Worm (Caenorhabditis elegans): Measurements from ENCODE around the gene W02B3.7.

W02B3.7 gene

ce11 chrIII:658357-658756, 33.5 kb downstream of the W02B3.7 start, which contains the start of gene C09F5.1:
Gene C09F5.1 (plus strand): TSS chrIII:658709.
- no peak for TF ChIP-seq ceh-36 (tag; optimal IDR thresholded peaks at IDR 0.05)
- no peak for TF ChIP-seq ama-1 (optimal IDR thresholded peaks at IDR 0.05)
- no peak for TF ChIP-seq tbx-37 (GFP tag; conservative IDR thresholded peaks at IDR 0.05)
- no peak for TF ChIP-seq sea-1 (GFP tag; conservative IDR thresholded peaks at IDR 0.05)
- TF ChIP-seq hmg-4 (GFP tag; optimal IDR thresholded peaks at IDR 0.05), result no peak
- no peak for TF ChIP-seq B0310.2 (tag; optimal IDR thresholded peaks at IDR 0.05)
- TF ChIP-seq hmbx-1 (tag; optimal IDR thresholded peaks at IDR 0.05), result no peak
- no peak for TF ChIP-seq aly-1 (tag; optimal IDR thresholded peaks at IDR 0.05)
- TF ChIP-seq scrt-1 (GFP tag; IDR thresholded peaks at IDR 0.05), result no peak
- no peak for TF ChIP-seq tra-4 (tag; optimal IDR thresholded peaks at IDR 0.05)
- no peak for TF ChIP-seq pes-1 (GFP tag; IDR thresholded peaks at IDR 0.05)
- TF ChIP-seq ceh-13 (GFP tag; optimal IDR thresholded peaks at IDR 0.05), result no peak

- no peak for TF ChIP-seq hmbx-1 (tag; optimal IDR thresholded peaks at IDR 0.05)
- no peak for TF ChIP-seq pes-1 (GFP tag; IDR thresholded peaks at IDR 0.05)
- peak; percentile 20 for TF ChIP-seq ceh-36 (tag; optimal IDR thresholded peaks at IDR 0.05)
- TF ChIP-seq aly-1 (tag; optimal IDR thresholded peaks at IDR 0.05), result no peak
These were observed 34.6 kb downstream of the W02B3.7 start for ce11 chrIII:657241-657640.

ce11 chrIII:656660-657059, 35.2 kb downstream of the W02B3.7 start:
- TF ChIP-seq ets-7 (tag; optimal IDR thresholded peaks at IDR 0.05) (no peak), pes-1 (GFP tag; IDR thresholded peaks at IDR 0.05) (no peak), hnd-1 (tag; optimal IDR thresholded peaks at IDR 0.05) (no peak), flt-1 (GFP tag; IDR thresholded peaks at IDR 0.05) (no peak), hmg-4 (GFP tag; optimal IDR thresholded peaks at IDR 0.05) (no peak)

ce11 chrIII:654365-654764, 37.5 kb downstream of the W02B3.7 start:
- TF ChIP-seq tra-4 (tag; optimal IDR thresholded peaks at IDR 0.05) (no peak), ceh-13 (GFP tag; optimal IDR thresholded peaks at IDR 0.05) (no peak), tbx-37 (GFP tag; conservative IDR thresholded peaks at IDR 0.05) (no peak), hnd-1 (tag; optimal IDR thresholded peaks at IDR 0.05) (no peak), ets-7 (tag; optimal IDR thresholded peaks at IDR 0.05) (no peak), scrt-1 (GFP tag; IDR thresholded peaks at IDR 0.05) (no peak), pes-1 (GFP tag; IDR thresholded peaks at IDR 0.05) (no peak), ceh-36 (tag; optimal IDR thresholded peaks at IDR 0.05) (no peak), B0310.2 (tag; optimal IDR thresholded peaks at IDR 0.05) (no peak), flt-1 (GFP tag; IDR thresholded peaks at IDR 0.05) (no peak), ama-1 (optimal IDR thresholded peaks at IDR 0.05) (no peak), F13C5.2 (tag; optimal IDR thresholded peaks at IDR 0.05) (no peak), aly-1 (tag; optimal IDR thresholded peaks at IDR 0.05) (no peak), hmbx-1 (tag; optimal IDR thresholded peaks at IDR 0.05) (no peak), tbx-11 (GFP tag; IDR thresholded peaks at IDR 0.05) (no peak), sea-1 (GFP tag; conservative IDR thresholded peaks at IDR 0.05) (no peak), hmg-4 (GFP tag; optimal IDR thresholded peaks at IDR 0.05) (no peak)

- TF ChIP-seq hmg-4 (GFP tag; optimal IDR thresholded peaks at IDR 0.05) (no peak), tbx-37 (GFP tag; conservative IDR thresholded peaks at IDR 0.05) (no peak), ets-7 (tag; optimal IDR thresholded peaks at IDR 0.05) (no peak), pes-1 (GFP tag; IDR thresholded peaks at IDR 0.05) (no peak), ama-1 (optimal IDR thresholded peaks at IDR 0.05) (no peak), ceh-36 (tag; optimal IDR thresholded peaks at IDR 0.05) (no peak), tra-4 (tag; optimal IDR thresholded peaks at IDR 0.05) (no peak), hmbx-1 (tag; optimal IDR thresholded peaks at IDR 0.05) (no peak), B0310.2 (tag; optimal IDR thresholded peaks at IDR 0.05) (no peak), ceh-13 (GFP tag; optimal IDR thresholded peaks at IDR 0.05) (no peak)
These were observed 40.2 kb downstream of the W02B3.7 start for ce11 chrIII:651587-651986.

- no peak for TF ChIP-seq ceh-36 (tag; optimal IDR thresholded peaks at IDR 0.05)
- TF ChIP-seq tbx-11 (GFP tag; IDR thresholded peaks at IDR 0.05), result no peak
- no peak for TF ChIP-seq scrt-1 (GFP tag; IDR thresholded peaks at IDR 0.05)
- TF ChIP-seq ama-1 (optimal IDR thresholded peaks at IDR 0.05), result no peak
- TF ChIP-seq tra-4 (tag; optimal IDR thresholded peaks at IDR 0.05), result no peak
- TF ChIP-seq B0310.2 (tag; optimal IDR thresholded peaks at IDR 0.05), result no peak
- TF ChIP-seq F13C5.2 (tag; optimal IDR thresholded peaks at IDR 0.05), result no peak
- TF ChIP-seq hmbx-1 (tag; optimal IDR thresholded peaks at IDR 0.05), result no peak
- TF ChIP-seq aly-1 (tag; optimal IDR thresholded peaks at IDR 0.05), result no peak
- TF ChIP-seq hnd-1 (tag; optimal IDR thresholded peaks at IDR 0.05), result no peak
- TF ChIP-seq sea-1 (GFP tag; conservative IDR thresholded peaks at IDR 0.05), result no peak
- no peak for TF ChIP-seq tbx-37 (GFP tag; conservative IDR thresholded peaks at IDR 0.05)
- TF ChIP-seq hmg-4 (GFP tag; optimal IDR thresholded peaks at IDR 0.05), result no peak
- no peak for TF ChIP-seq ets-7 (tag; optimal IDR thresholded peaks at IDR 0.05)
- no peak for TF ChIP-seq pes-1 (GFP tag; IDR thresholded peaks at IDR 0.05)
These were observed 41.3 kb downstream of the W02B3.7 start for ce11 chrIII:650539-650938.

- TF ChIP-seq ets-7 (tag; optimal IDR thresholded peaks at IDR 0.05) (no peak), hnd-1 (tag; optimal IDR thresholded peaks at IDR 0.05) (no peak), tbx-37 (GFP tag; conservative IDR thresholded peaks at IDR 0.05) (no peak), hmg-4 (GFP tag; optimal IDR thresholded peaks at IDR 0.05) (no peak), tbx-11 (GFP tag; IDR thresholded peaks at IDR 0.05) (no peak), tra-4 (tag; optimal IDR thresholded peaks at IDR 0.05) (no peak), scrt-1 (GFP tag; IDR thresholded peaks at IDR 0.05) (no peak), ama-1 (optimal IDR thresholded peaks at IDR 0.05) (no peak), flt-1 (GFP tag; IDR thresholded peaks at IDR 0.05) (no peak), sea-1 (GFP tag; conservative IDR thresholded peaks at IDR 0.05) (no peak), ceh-13 (GFP tag; optimal IDR thresholded peaks at IDR 0.05) (no peak), hmbx-1 (tag; optimal IDR thresholded peaks at IDR 0.05) (no peak), ceh-36 (tag; optimal IDR thresholded peaks at IDR 0.05) (no peak), pes-1 (GFP tag; IDR thresholded peaks at IDR 0.05) (no peak)
These were observed 41.9 kb downstream of the W02B3.7 start for ce11 chrIII:649935-650334.

- TF ChIP-seq aly-1 (tag; optimal IDR thresholded peaks at IDR 0.05) (no peak), F13C5.2 (tag; optimal IDR thresholded peaks at IDR 0.05) (no peak), hmbx-1 (tag; optimal IDR thresholded peaks at IDR 0.05) (no peak), ets-7 (tag; optimal IDR thresholded peaks at IDR 0.05) (no peak), B0310.2 (tag; optimal IDR thresholded peaks at IDR 0.05) (no peak), tbx-11 (GFP tag; IDR thresholded peaks at IDR 0.05) (no peak), scrt-1 (GFP tag; IDR thresholded peaks at IDR 0.05) (no peak), ceh-36 (tag; optimal IDR thresholded peaks at IDR 0.05) (no peak), pes-1 (GFP tag; IDR thresholded peaks at IDR 0.05) (no peak), tbx-37 (GFP tag; conservative IDR thresholded peaks at IDR 0.05) (no peak), ama-1 (optimal IDR thresholded peaks at IDR 0.05) (no peak)
These were observed 44.6 kb downstream of the W02B3.7 start for ce11 chrIII:647248-647647.
